Worm (Caenorhabditis elegans) whole organism, L1 larva: ENCODE measurements around the gene F42E8.1.

Experiments used
- lin-39 ChIP-seq: fragments of 150-350 bp; optimal IDR thresholded peaks from 2 replicates; lab custom pipeline; 2014; ENCODE audit warnings: missing biosample characterization, missing genetic modification reagents, missing genetic modification characterization
- ztf-11 ChIP-seq, 2 experiments: sonication (generic microtip); optimal IDR thresholded peaks; 2 replicates each; lab custom pipeline; 2016 to 2017; ENCODE audit warnings: missing genetic modification characterization in 2 of 2, missing biosample characterization in 1 of 2, missing compliant biosample characterization in 1 of 2

- TF ChIP-seq ztf-11 (tag; optimal IDR thresholded peaks at IDR 0.05; lab: Kevin White, UChicago) (no peak), lin-39 (no peak)
Observed at ce11 chrV:13046125-13047123, 15.5 kb upstream of the F42E8.1 start.
